Worm (Caenorhabditis elegans) whole organism, mixed stage, embryonic: ENCODE data around the gene C16C10.13.

Source experiments
- M03D4.4 ChIP-seq: sonication (generic microtip); optimal IDR thresholded peaks from 2 replicates; lab custom pipeline; 2017; ENCODE audit warnings: mild to moderate bottlenecking, missing genetic modification characterization, missing compliant biosample characterization
- bed-3 ChIP-seq: fragments of 200-800 bp; sonication (Bioruptor generic); optimal IDR thresholded peaks from 3 replicates; lab custom pipeline; 2018; ENCODE audit warnings: mild to moderate bottlenecking, missing genetic modification characterization, moderate library complexity, missing compliant biosample characterization
- blmp-1 ChIP-seq: fragments of 150-350 bp; optimal IDR thresholded peaks from 2 replicates; lab custom pipeline; 2014; ENCODE audit warnings: missing biosample characterization, missing genetic modification characterization
- ceh-39 ChIP-seq: fragments of 150-350 bp; optimal IDR thresholded peaks from 2 replicates; lab custom pipeline; 2014; ENCODE audit warnings: missing biosample characterization, missing genetic modification characterization
- ceh-43 ChIP-seq: fragments of 200-800 bp; sonication (Bioruptor generic); optimal IDR thresholded peaks from 2 replicates; lab custom pipeline; 2018; ENCODE audit warnings: mild to moderate bottlenecking, missing genetic modification characterization, moderate library complexity, missing compliant biosample characterization
- ces-1 ChIP-seq: fragments of 150-350 bp; optimal IDR thresholded peaks from 2 replicates; lab custom pipeline; 2014; ENCODE audit warnings: missing biosample characterization, missing genetic modification reagents, missing genetic modification characterization
- cnd-1 ChIP-seq: fragments of 200-800 bp; sonication (Bioruptor generic); optimal IDR thresholded peaks from 2 replicates; lab custom pipeline; 2018; ENCODE audit warnings: mild to moderate bottlenecking, missing genetic modification characterization, missing compliant biosample characterization
- drap-1 ChIP-seq: fragments of 200-800 bp; sonication (Bioruptor generic); optimal IDR thresholded peaks from 3 replicates; lab custom pipeline; 2018; ENCODE audit warnings: mild to moderate bottlenecking, missing genetic modification characterization, missing compliant biosample characterization
- elt-1 ChIP-seq: sonication (generic microtip); optimal IDR thresholded peaks from 2 replicates; lab custom pipeline; 2017; ENCODE audit warnings: missing genetic modification characterization, mild to moderate bottlenecking, missing compliant biosample characterization, antibody characterized with exemption, moderate library complexity, borderline replicate concordance; ENCODE audit not compliant: insufficient read depth
- elt-3 ChIP-seq: fragments of 150-350 bp; optimal IDR thresholded peaks from 2 replicates; lab custom pipeline; 2014; ENCODE audit warnings: missing biosample characterization, missing genetic modification characterization
- flh-1 ChIP-seq: fragments of 200-800 bp; sonication (Bioruptor generic); optimal IDR thresholded peaks from 2 replicates; lab custom pipeline; 2018; ENCODE audit warnings: mild to moderate bottlenecking, missing genetic modification characterization, moderate library complexity, missing compliant biosample characterization
- ham-2 ChIP-seq: fragments of 200-800 bp; sonication (Bioruptor generic); optimal IDR thresholded peaks from 2 replicates; lab custom pipeline; 2018; ENCODE audit warnings: mild to moderate bottlenecking, missing genetic modification characterization, missing compliant biosample characterization
- hlh-1 ChIP-seq: fragments of 150-350 bp; optimal IDR thresholded peaks from 2 replicates; lab custom pipeline; 2014; ENCODE audit warnings: missing biosample characterization, missing genetic modification reagents, missing genetic modification characterization
- lin-13 ChIP-seq: fragments of 150-350 bp; optimal IDR thresholded peaks from 2 replicates; lab custom pipeline; 2014; ENCODE audit warnings: missing biosample characterization, missing genetic modification characterization
- lin-32 ChIP-seq: fragments of 200-800 bp; sonication (Bioruptor generic); optimal IDR thresholded peaks from 2 replicates; lab custom pipeline; 2018; ENCODE audit warnings: mild to moderate bottlenecking, missing genetic modification characterization, missing compliant biosample characterization
- lsy-2 ChIP-seq: fragments of 150-350 bp; optimal IDR thresholded peaks from 2 replicates; lab custom pipeline; 2014; ENCODE audit warnings: missing biosample characterization, missing genetic modification characterization
- mab-5 ChIP-seq: fragments of 150-350 bp; optimal IDR thresholded peaks from 2 replicates; lab custom pipeline; 2014; ENCODE audit warnings: missing biosample characterization, missing genetic modification characterization
- mep-1 ChIP-seq: fragments of 150-350 bp; optimal IDR thresholded peaks from 2 replicates; lab custom pipeline; 2017; ENCODE audit warnings: missing biosample characterization, missing genetic modification reagents, missing genetic modification characterization, inconsistent platforms
- mls-2 ChIP-seq: sonication (generic microtip); optimal IDR thresholded peaks from 2 replicates; lab custom pipeline; 2016; ENCODE audit warnings: mild to moderate bottlenecking, missing genetic modification characterization, moderate library complexity, missing compliant biosample characterization
- nhr-12 ChIP-seq: fragments of 150-350 bp; optimal IDR thresholded peaks from 2 replicates; lab custom pipeline; 2014; ENCODE audit warnings: missing biosample characterization, missing genetic modification characterization
- nhr-2 ChIP-seq: fragments of 150-350 bp; optimal IDR thresholded peaks from 2 replicates; lab custom pipeline; 2014; ENCODE audit warnings: missing biosample characterization, missing genetic modification characterization
- nhr-237 ChIP-seq: fragments of 150-350 bp; optimal IDR thresholded peaks from 2 replicates; lab custom pipeline; 2014; ENCODE audit warnings: missing biosample characterization, missing genetic modification characterization
- nhr-28 ChIP-seq: fragments of 150-350 bp; optimal IDR thresholded peaks from 2 replicates; lab custom pipeline; 2014; ENCODE audit warnings: missing biosample characterization, missing genetic modification characterization
- nhr-76 ChIP-seq: sonication (generic microtip); optimal IDR thresholded peaks from 2 replicates; lab custom pipeline; 2017; ENCODE audit warnings: missing biosample characterization, missing genetic modification characterization
- pha-4 ChIP-seq: fragments of 150-350 bp; optimal IDR thresholded peaks from 2 replicates; lab custom pipeline; 2018; ENCODE audit warnings: missing biosample characterization, missing genetic modification reagents, missing genetic modification characterization
- sem-2 ChIP-seq: fragments of 200-800 bp; sonication (Bioruptor generic); optimal IDR thresholded peaks from 2 replicates; lab custom pipeline; 2018; ENCODE audit warnings: mild to moderate bottlenecking, missing genetic modification characterization, missing compliant biosample characterization
- snpc-4 ChIP-seq: fragments of 150-350 bp; optimal IDR thresholded peaks from 2 replicates; lab custom pipeline; 2014; ENCODE audit warnings: missing biosample characterization, missing genetic modification characterization
- sptf-1 ChIP-seq: sonication (generic microtip); optimal IDR thresholded peaks from 2 replicates; lab custom pipeline; 2017; ENCODE audit warnings: mild to moderate bottlenecking, missing genetic modification characterization, moderate library complexity, missing compliant biosample characterization
- tbx-8 ChIP-seq: fragments of 200-800 bp; sonication (Bioruptor generic); optimal IDR thresholded peaks from 2 replicates; lab custom pipeline; 2018; ENCODE audit warnings: mild to moderate bottlenecking, missing genetic modification characterization, moderate library complexity, missing compliant biosample characterization
- unc-120 ChIP-seq: sonication (generic microtip); optimal IDR thresholded peaks from 2 replicates; lab custom pipeline; 2017; ENCODE audit warnings: missing genetic modification characterization, missing compliant biosample characterization; ENCODE audit not compliant: poor library complexity, severe bottlenecking
- unc-39 ChIP-seq: fragments of 150-350 bp; optimal IDR thresholded peaks from 2 replicates; lab custom pipeline; 2014; ENCODE audit warnings: missing biosample characterization, missing genetic modification characterization
- unc-62 ChIP-seq: fragments of 150-350 bp; optimal IDR thresholded peaks from 2 replicates; lab custom pipeline; 2014; ENCODE audit warnings: missing biosample characterization, missing genetic modification reagents, missing genetic modification characterization
- zip-8 ChIP-seq: fragments of 150-350 bp; optimal IDR thresholded peaks from 2 replicates; lab custom pipeline; 2014; ENCODE audit warnings: missing biosample characterization, missing genetic modification characterization
- ztf-11 ChIP-seq: fragments of 150-350 bp; optimal IDR thresholded peaks from 2 replicates; lab custom pipeline; 2014; ENCODE audit warnings: missing biosample characterization, missing genetic modification characterization

The C16C10.13 gene

DNA sequence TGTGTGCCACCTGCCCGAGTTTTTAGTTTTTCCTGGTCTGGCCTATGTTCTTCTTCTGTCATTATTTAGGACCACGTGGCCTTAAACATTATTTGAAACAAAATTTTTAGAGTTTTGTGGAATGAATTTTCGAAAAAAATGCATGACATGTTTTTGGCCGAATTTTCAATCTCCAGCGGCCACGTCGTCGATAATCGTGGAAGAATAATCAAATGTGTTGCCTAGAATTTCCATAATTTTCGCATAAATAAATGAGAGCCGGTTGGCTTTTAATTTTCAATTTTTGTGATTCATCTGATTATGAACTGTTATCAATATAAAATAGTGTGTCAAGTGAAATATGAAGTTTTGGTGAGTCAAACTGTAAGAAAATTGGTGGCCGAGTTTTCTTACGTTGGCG lies 15.3 kb upstream of the C16C10.13 start, which contains the start of gene C01G12.16:
TSS of gene C01G12.16 (plus strand) at position 301 of the 400 bp plus-strand sequence.
- no peak for TF ChIP-seq M03D4.4 (tag; lab: Kevin White, UChicago)
- no peak for TF ChIP-seq cnd-1 (tag; lab: Kevin White, UChicago)
- no peak for TF ChIP-seq ztf-11 (tag; lab: Kevin White, UChicago)
- TF ChIP-seq nhr-237 (tag; lab: Kevin White, UChicago), result no peak
- no peak for TF ChIP-seq unc-120 (tag; lab: Kevin White, UChicago)
- no peak for TF ChIP-seq elt-3 (tag; lab: Kevin White, UChicago)

DNA sequence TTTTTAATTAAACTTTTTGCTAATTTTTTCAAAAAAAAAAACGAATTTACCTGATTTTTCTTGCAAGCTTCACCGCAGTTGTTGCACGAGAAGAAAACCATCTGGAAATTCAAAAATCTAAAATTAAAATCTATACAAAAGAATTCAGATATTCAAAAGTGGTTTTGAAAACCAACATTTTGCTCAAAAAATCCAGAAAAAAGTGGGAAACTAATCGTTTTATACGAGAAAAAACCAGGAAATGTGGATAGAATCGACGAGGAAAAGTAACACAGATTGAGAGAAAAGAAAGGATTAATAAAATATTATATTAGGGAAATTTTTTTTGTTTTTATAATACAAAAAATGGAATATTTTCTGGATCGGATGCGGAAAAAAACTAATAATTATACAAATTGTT lies 12.2 kb upstream of the C16C10.13 start, which contains the start of gene C16C10.8:
TSS of gene C16C10.8 (minus strand) at position 101 of the 400 bp plus-strand sequence.
- TF ChIP-seq ztf-11 (tag; lab: Kevin White, UChicago) (no peak), zip-8 (tag; lab: Kevin White, UChicago) (no peak), flh-1 (GFP tag; lab: Kevin White, UChicago) (no peak), ces-1 (GFP tag; lab: Kevin White, UChicago) (no peak), nhr-76 (tag; lab: Kevin White, UChicago) (no peak), bed-3 (GFP tag; lab: Kevin White, UChicago) (no peak), drap-1 (GFP tag; lab: Kevin White, UChicago) (no peak), mls-2 (tag; lab: Kevin White, UChicago) (no peak), blmp-1 (no peak), ceh-39 (tag; lab: Kevin White, UChicago) (no peak), nhr-237 (tag; lab: Kevin White, UChicago) (no peak), mep-1 (tag; lab: Kevin White, UChicago) (no peak), pha-4 (tag; lab: Kevin White, UChicago) (no peak), nhr-28 (tag; lab: Kevin White, UChicago) (no peak), mab-5 (tag; lab: Kevin White, UChicago) (no peak), unc-120 (tag; lab: Kevin White, UChicago) (no peak), sem-2 (no peak), unc-62 (GFP tag; lab: Kevin White, UChicago) (no peak)

DNA sequence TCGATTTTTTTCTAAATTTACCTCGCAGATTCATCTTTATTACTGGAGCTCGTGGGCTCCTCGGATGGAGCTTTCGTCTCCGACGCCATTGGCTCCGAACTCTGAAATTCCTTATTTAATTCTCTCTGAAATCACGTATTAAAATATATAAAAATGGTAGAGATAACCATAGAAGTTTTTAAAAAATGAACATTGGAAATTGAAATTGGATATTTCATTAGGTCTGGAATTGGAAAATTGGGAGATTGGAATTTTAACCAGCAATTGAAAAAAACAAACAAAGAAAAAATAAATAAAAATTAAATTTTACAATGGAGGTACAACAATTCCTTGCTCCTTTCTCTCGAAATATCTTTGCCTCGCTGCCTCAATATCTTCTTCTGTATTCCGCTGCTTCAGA lies 9.5 kb upstream of the C16C10.13 start, which contains the start of gene rnf-5:
TSS of gene rnf-5 (minus strand) at position 101 of the 400 bp plus-strand sequence.
- no peak for TF ChIP-seq mls-2 (tag; lab: Kevin White, UChicago)
- no peak for TF ChIP-seq snpc-4

DNA sequence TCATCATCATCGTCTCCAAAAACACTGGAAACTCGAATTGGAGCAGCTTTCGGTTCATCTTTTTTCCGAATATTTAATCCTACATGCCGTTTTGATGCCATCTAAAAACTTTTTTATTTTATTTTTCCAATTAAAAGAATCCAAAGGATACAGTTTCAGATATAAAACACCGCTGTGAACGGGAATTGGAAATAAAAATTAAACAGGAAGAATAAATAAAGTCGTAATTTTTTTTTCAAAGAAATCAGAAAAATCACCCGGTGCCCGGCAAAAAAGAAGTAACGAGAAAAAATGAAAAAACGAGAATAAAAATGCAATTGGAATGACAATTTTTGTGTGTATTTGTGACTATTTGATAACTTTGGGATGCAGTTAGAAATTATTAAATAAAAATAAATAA lies 7.6 kb upstream of the C16C10.13 start, which contains the start of gene ccdc-55:
TSS of gene ccdc-55 (minus strand) at position 101 of the 400 bp plus-strand sequence.
- TF ChIP-seq M03D4.4 (tag; lab: Kevin White, UChicago) (no peak), lsy-2 (tag; lab: Kevin White, UChicago) (no peak), pha-4 (tag; lab: Kevin White, UChicago) (no peak), ceh-39 (tag; lab: Kevin White, UChicago) (no peak), mab-5 (tag; lab: Kevin White, UChicago) (no peak), blmp-1 (no peak), unc-120 (tag; lab: Kevin White, UChicago) (no peak), tbx-8 (GFP tag; lab: Kevin White, UChicago) (no peak), mep-1 (tag; lab: Kevin White, UChicago) (no peak), zip-8 (tag; lab: Kevin White, UChicago) (no peak), nhr-237 (tag; lab: Kevin White, UChicago) (no peak), nhr-2 (tag; lab: Kevin White, UChicago) (no peak), bed-3 (GFP tag; lab: Kevin White, UChicago) (no peak), lin-32 (no peak)

DNA sequence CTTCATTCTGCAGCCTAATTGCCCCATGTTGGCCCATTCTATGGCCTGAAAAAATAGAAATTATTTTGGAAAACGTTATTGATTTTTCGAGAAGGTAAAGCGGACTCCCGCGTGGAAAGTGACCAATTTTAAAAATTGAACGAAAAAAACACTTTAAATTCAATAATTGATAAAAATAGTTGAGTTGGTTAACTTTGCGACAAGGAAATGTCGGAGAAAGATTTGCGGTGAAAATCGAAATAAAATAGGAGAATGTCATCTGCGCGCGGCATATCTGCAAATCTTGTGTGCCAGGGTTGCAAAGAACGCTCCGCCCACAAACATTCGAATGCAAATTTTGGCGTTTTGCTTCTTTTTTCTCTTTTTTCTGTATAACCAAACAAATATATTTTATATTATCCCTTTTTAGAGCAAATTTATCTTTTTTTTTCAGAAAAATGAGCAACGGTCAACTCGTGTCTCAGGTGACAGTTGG lies 5.3 kb upstream of the C16C10.13 start, which contains the start of the genes rnf-121 and C16C10.4:
TSS of gene rnf-121 (minus strand) at position 51 of the 475 bp plus-strand sequence.
TSS of gene C16C10.4 (plus strand) at position 434 of the 475 bp plus-strand sequence.
- TF ChIP-seq hlh-1 (tag; lab: Kevin White, UChicago), result peak; percentile 85
- peak; percentile 89 for TF ChIP-seq lin-32
- TF ChIP-seq lsy-2 (tag; lab: Kevin White, UChicago), result peak; percentile 72
- TF ChIP-seq elt-3 (tag; lab: Kevin White, UChicago), result peak; percentile 78
- peak; percentile 20 for TF ChIP-seq nhr-2 (tag; lab: Kevin White, UChicago)
- peak; percentile 96 for TF ChIP-seq sptf-1 (tag; lab: Kevin White, UChicago)
- TF ChIP-seq ces-1 (GFP tag; lab: Kevin White, UChicago), result no peak
- peak; percentile 94 for TF ChIP-seq ztf-11 (tag; lab: Kevin White, UChicago)
- peak; percentile 93 for TF ChIP-seq unc-120 (tag; lab: Kevin White, UChicago)
- peak; percentile 53 for TF ChIP-seq nhr-237 (tag; lab: Kevin White, UChicago)
- TF ChIP-seq cnd-1 (tag; lab: Kevin White, UChicago), result peak; percentile 94
- TF ChIP-seq ham-2 (GFP tag; lab: Kevin White, UChicago), result peak; percentile 73
- TF ChIP-seq nhr-28 (tag; lab: Kevin White, UChicago), result peak; percentile 73
- TF ChIP-seq bed-3 (GFP tag; lab: Kevin White, UChicago), result peak; percentile 83
- peak; percentile 51 for TF ChIP-seq ceh-39 (tag; lab: Kevin White, UChicago)
- TF ChIP-seq zip-8 (tag; lab: Kevin White, UChicago), result no peak
- TF ChIP-seq blmp-1, result peak; percentile 73
- TF ChIP-seq pha-4 (tag; lab: Kevin White, UChicago), result peak; percentile 62
- no peak for TF ChIP-seq snpc-4
- peak; percentile 75 for TF ChIP-seq elt-1 (tag; lab: Kevin White, UChicago)
- TF ChIP-seq mab-5 (tag; lab: Kevin White, UChicago), result peak; percentile 91
- peak; percentile 81 for TF ChIP-seq lin-13
- TF ChIP-seq nhr-12, result peak; percentile 99
- TF ChIP-seq flh-1 (GFP tag; lab: Kevin White, UChicago), result peak; percentile 83
- TF ChIP-seq mls-2 (tag; lab: Kevin White, UChicago), result peak; percentile 94
- peak; percentile 82 for TF ChIP-seq mep-1 (tag; lab: Kevin White, UChicago)
- TF ChIP-seq drap-1 (GFP tag; lab: Kevin White, UChicago), result peak; percentile 88
- peak; percentile 71 for TF ChIP-seq unc-39
- TF ChIP-seq nhr-76 (tag; lab: Kevin White, UChicago), result peak; percentile 73
- peak; percentile 7 for TF ChIP-seq unc-62 (GFP tag; lab: Kevin White, UChicago)
- TF ChIP-seq ceh-43 (GFP tag; lab: Kevin White, UChicago), result peak; percentile 92
- peak; percentile 82 for TF ChIP-seq sem-2
- peak; percentile 93 for TF ChIP-seq M03D4.4 (tag; lab: Kevin White, UChicago)
